Fruit fly (Drosophila melanogaster) whole organism, adult: ENCODE measurements around the gene Srlp.

ENCODE experiments used
- CG1620 ChIP-seq: fragments of 200-800 bp; sonication (Bioruptor generic); optimal IDR thresholded peaks from 2 replicates; lab custom pipeline; 2016; ENCODE audit warnings: missing biosample characterization, missing genetic modification characterization
- CG33017 ChIP-seq: fragments of 200-800 bp; sonication (Bioruptor generic); optimal IDR thresholded peaks from 2 replicates; lab custom pipeline; 2018; ENCODE audit warnings: missing biosample characterization, mild to moderate bottlenecking, missing genetic modification characterization, moderate library complexity
- CG5204 ChIP-seq: fragments of 200-800 bp; sonication (Bioruptor generic); optimal IDR thresholded peaks from 2 replicates; lab custom pipeline; 2016; ENCODE audit warnings: missing biosample characterization, missing genetic modification characterization
- Crg-1 ChIP-seq: fragments of 200-800 bp; sonication (Bioruptor generic); optimal IDR thresholded peaks from 2 replicates; lab custom pipeline; 2016; ENCODE audit warnings: missing biosample characterization, missing genetic modification characterization
- kay ChIP-seq: fragments of 200-800 bp; sonication (Bioruptor generic); peaks from one replicate; lab custom pipeline; 2016; ENCODE audit warnings: missing biosample characterization, missing genetic modification characterization, borderline replicate concordance
- ovo ChIP-seq: fragments of 200-800 bp; sonication (Bioruptor generic); optimal IDR thresholded peaks from 2 replicates; lab custom pipeline; 2016; ENCODE audit warnings: missing biosample characterization, missing genetic modification characterization
- pad ChIP-seq: fragments of 200-800 bp; sonication (Bioruptor generic); optimal IDR thresholded peaks from 3 replicates; lab custom pipeline; 2017; ENCODE audit warnings: missing biosample characterization, missing genetic modification characterization, mild to moderate bottlenecking, moderate library complexity, missing genetic modification reagents
- tj ChIP-seq: fragments of 200-800 bp; sonication (Bioruptor generic); optimal IDR thresholded peaks from 3 replicates; lab custom pipeline; 2017; ENCODE audit warnings: missing biosample characterization, mild to moderate bottlenecking, missing genetic modification characterization, moderate library complexity

DNA sequence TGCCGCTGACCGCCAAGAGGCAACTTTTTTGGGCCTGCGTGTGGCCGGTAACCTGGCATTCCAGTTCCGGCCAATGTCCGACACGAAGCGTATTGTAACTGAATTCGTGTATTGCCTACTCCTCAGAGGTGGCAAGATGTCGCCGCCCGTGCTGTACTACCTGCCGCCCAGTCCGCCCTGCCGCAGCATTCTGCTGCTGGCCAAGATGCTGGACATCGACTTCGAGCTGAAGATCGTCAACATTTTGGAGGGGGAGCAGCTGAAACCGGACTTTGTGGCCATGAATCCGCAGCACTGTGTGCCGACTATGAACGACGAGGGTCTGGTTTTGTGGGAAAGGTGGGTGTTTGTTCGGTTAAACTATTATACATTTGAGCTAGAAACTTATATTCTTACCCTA, 49.6 kb upstream of the Srlp start:
- no peak for TF ChIP-seq Crg-1 (GFP tag; lab: Kevin White, UChicago)
- no peak for TF ChIP-seq pad
- no peak for TF ChIP-seq ovo (GFP tag; lab: Kevin White, UChicago)
- no peak for TF ChIP-seq kay (GFP tag; lab: Kevin White, UChicago)
- TF ChIP-seq CG33017 = no peak
- TF ChIP-seq CG1620 = no peak
- no peak for TF ChIP-seq tj (GFP tag; lab: Kevin White, UChicago)
- TF ChIP-seq CG5204 = no peak
